Fruit fly (Drosophila melanogaster) whole organism, embryonic: Measurements from ENCODE around the gene galectin.

ENCODE experiments used
- Adf1 ChIP-seq: fragments of 200-800 bp; sonication (Bioruptor generic); IDR thresholded peaks from 2 replicates; pipeline ENCODE4 v1.3.6; 2022; ENCODE audit warnings: missing biosample characterization, missing genetic modification characterization
- Atf-2 ChIP-seq: fragments of 200-800 bp; sonication (Bioruptor generic); optimal IDR thresholded peaks from 2 replicates; lab custom pipeline; 2016; ENCODE audit warnings: missing biosample characterization, missing genetic modification characterization
- Atf6 ChIP-seq: fragments of 200-800 bp; sonication (Bioruptor generic); IDR thresholded peaks from 2 replicates; pipeline ENCODE4 v1.3.6; 2022; ENCODE audit warnings: missing biosample characterization, missing genetic modification characterization
- Awh ChIP-seq: fragments of 200-800 bp; sonication (Bioruptor generic); IDR thresholded peaks from 2 replicates; pipeline ENCODE4, ENCODE4 v1.3.6; 2022; ENCODE audit warnings: missing biosample characterization, missing genetic modification characterization
- Bteb2 ChIP-seq: fragments of 200-800 bp; sonication (Bioruptor generic); optimal IDR thresholded peaks from 2 replicates; lab custom pipeline; 2016; ENCODE audit warnings: missing biosample characterization, missing genetic modification characterization
- CG11504 ChIP-seq: fragments of 200-800 bp; sonication (Bioruptor generic); optimal IDR thresholded peaks from 3 replicates; lab custom pipeline; 2019; ENCODE audit warnings: missing biosample characterization, mild to moderate bottlenecking, missing genetic modification characterization, moderate library complexity
- CG13296 ChIP-seq: fragments of 200-800 bp; sonication (Bioruptor generic); optimal IDR thresholded peaks from 3 replicates; lab custom pipeline; 2018; ENCODE audit warnings: missing biosample characterization, mild to moderate bottlenecking, missing genetic modification characterization
- CG15269 ChIP-seq: fragments of 200-800 bp; sonication (Bioruptor generic); optimal IDR thresholded peaks from 2 replicates; lab custom pipeline; 2018; ENCODE audit warnings: missing biosample characterization, mild to moderate bottlenecking, missing genetic modification characterization, moderate library complexity
- CG15514 ChIP-seq: fragments of 200-800 bp; sonication (Bioruptor generic); optimal IDR thresholded peaks from 3 replicates; lab custom pipeline; 2017; ENCODE audit warnings: missing biosample characterization, missing genetic modification characterization, mild to moderate bottlenecking, moderate library complexity, missing genetic modification reagents
- CG1603 ChIP-seq: fragments of 200-800 bp; sonication (Bioruptor generic); optimal IDR thresholded peaks from 2 replicates; lab custom pipeline; 2019; ENCODE audit warnings: missing biosample characterization, mild to moderate bottlenecking, missing genetic modification characterization, moderate library complexity
- CG1647 ChIP-seq: fragments of 200-800 bp; sonication (Bioruptor generic); optimal IDR thresholded peaks from 3 replicates; lab custom pipeline; 2016; ENCODE audit warnings: missing biosample characterization, missing genetic modification characterization
- CG17912 ChIP-seq: fragments of 200-800 bp; sonication (Bioruptor generic); optimal IDR thresholded peaks from 2 replicates; lab custom pipeline; 2018; ENCODE audit warnings: missing biosample characterization, mild to moderate bottlenecking, missing genetic modification characterization
- CG1792 ChIP-seq: fragments of 200-800 bp; sonication (Bioruptor generic); optimal IDR thresholded peaks from 2 replicates; lab custom pipeline; 2016; ENCODE audit warnings: missing biosample characterization, missing genetic modification characterization
- CG2199 ChIP-seq: fragments of 200-800 bp; sonication (Bioruptor generic); IDR thresholded peaks from 3 replicates; pipeline ENCODE4 v1.3.6; 2022; ENCODE audit warnings: missing biosample characterization, missing genetic modification characterization
- CG2712 ChIP-seq: fragments of 200-800 bp; optimal IDR thresholded peaks from 3 replicates; lab custom pipeline; 2019; ENCODE audit warnings: missing biosample characterization, mild to moderate bottlenecking, missing genetic modification characterization, moderate library complexity
- CG3163 ChIP-seq: fragments of 200-800 bp; sonication (Bioruptor generic); optimal IDR thresholded peaks from 3 replicates; lab custom pipeline; 2016; ENCODE audit warnings: missing biosample characterization, missing genetic modification characterization
- CG32532 ChIP-seq: fragments of 200-800 bp; sonication (Bioruptor generic); IDR thresholded peaks from 2 replicates; pipeline ENCODE4 v1.3.6; 2022; ENCODE audit warnings: missing biosample characterization, missing genetic modification characterization
- CG4730 ChIP-seq: fragments of 200-800 bp; sonication (Bioruptor generic); IDR thresholded peaks from 2 replicates; pipeline ENCODE4 v1.3.6; 2022; ENCODE audit warnings: missing biosample characterization, missing genetic modification characterization
- CG8924 ChIP-seq: fragments of 200-800 bp; optimal IDR thresholded peaks from 3 replicates; lab custom pipeline; 2019; ENCODE audit warnings: missing biosample characterization, mild to moderate bottlenecking, missing genetic modification characterization, moderate library complexity
- CoRest ChIP-seq: fragments of 200-800 bp; sonication (Bioruptor generic); optimal IDR thresholded peaks from 3 replicates; lab custom pipeline; 2018; ENCODE audit warnings: missing biosample characterization, mild to moderate bottlenecking, missing genetic modification characterization, moderate library complexity
- E2f1 ChIP-seq: fragments of 200-800 bp; sonication (Bioruptor generic); IDR thresholded peaks from 2 replicates; pipeline ENCODE4 v1.3.6; 2022; ENCODE audit warnings: missing biosample characterization, missing genetic modification characterization
- Fer1 ChIP-seq: fragments of 200-800 bp; sonication (Bioruptor generic); optimal IDR thresholded peaks from 2 replicates; lab custom pipeline; 2017; ENCODE audit warnings: missing biosample characterization, mild to moderate bottlenecking, missing genetic modification characterization
- HLH54F ChIP-seq: fragments of 200-800 bp; sonication (Bioruptor generic); optimal IDR thresholded peaks from 3 replicates; lab custom pipeline; 2016; ENCODE audit warnings: missing biosample characterization, missing genetic modification characterization
- Hmr ChIP-seq: fragments of 200-800 bp; sonication (Bioruptor generic); optimal IDR thresholded peaks from 3 replicates; lab custom pipeline; 2017; ENCODE audit warnings: mild to moderate bottlenecking, missing biosample characterization, missing genetic modification reagents, missing genetic modification characterization
- Lhr ChIP-seq: fragments of 200-800 bp; sonication (Bioruptor generic); optimal IDR thresholded peaks from 3 replicates; lab custom pipeline; 2017; ENCODE audit warnings: mild to moderate bottlenecking, missing biosample characterization, missing genetic modification reagents, missing genetic modification characterization
- Nf-YA ChIP-seq: fragments of 200-800 bp; sonication (Bioruptor generic); IDR thresholded peaks from 2 replicates; pipeline ENCODE4 v1.3.6; 2022; ENCODE audit warnings: missing biosample characterization, missing genetic modification characterization
- Nf-YC ChIP-seq: fragments of 200-800 bp; optimal IDR thresholded peaks from 3 replicates; lab custom pipeline; 2019; ENCODE audit warnings: missing biosample characterization, mild to moderate bottlenecking, missing genetic modification characterization, moderate library complexity
- Rfx ChIP-seq: fragments of 200-800 bp; sonication (Bioruptor generic); IDR thresholded peaks from 2 replicates; pipeline ENCODE4 v1.3.6; 2022; ENCODE audit warnings: missing biosample characterization, missing genetic modification characterization
- Taf1 ChIP-seq: fragments of 200-800 bp; sonication (Bioruptor generic); IDR thresholded peaks from 2 replicates; pipeline ENCODE4 v1.3.6; 2022; ENCODE audit warnings: missing biosample characterization, missing genetic modification characterization
- Xrp1 ChIP-seq: fragments of 200-800 bp; sonication (Bioruptor generic); IDR thresholded peaks from 2 replicates; pipeline ENCODE4 v1.3.6; 2022; ENCODE audit warnings: missing biosample characterization, missing genetic modification characterization
- ci ChIP-seq: fragments of 200-800 bp; sonication (Bioruptor generic); IDR thresholded peaks from 3 replicates; pipeline ENCODE4 v1.3.6; 2022; ENCODE audit warnings: missing biosample characterization, missing genetic modification characterization
- corto ChIP-seq: fragments of 200-800 bp; sonication (Bioruptor generic); optimal IDR thresholded peaks from 2 replicates; lab custom pipeline; 2016; ENCODE audit warnings: missing biosample characterization, mild to moderate bottlenecking, missing genetic modification characterization, moderate library complexity
- dysf ChIP-seq: fragments of 200-800 bp; sonication (Bioruptor generic); IDR thresholded peaks from 3 replicates; pipeline ENCODE4 v1.3.6; 2022; ENCODE audit warnings: missing biosample characterization, missing genetic modification characterization
- ftz-f1 ChIP-seq: fragments of 200-800 bp; sonication (Bioruptor generic); optimal IDR thresholded peaks from 2 replicates; lab custom pipeline; 2016; ENCODE audit warnings: missing biosample characterization, missing genetic modification characterization
- gcm ChIP-seq: fragments of 200-800 bp; sonication (Bioruptor generic); optimal IDR thresholded peaks from 2 replicates; lab custom pipeline; 2019; ENCODE audit warnings: missing biosample characterization, mild to moderate bottlenecking, missing genetic modification characterization, moderate library complexity
- hbn ChIP-seq: fragments of 200-800 bp; sonication (Bioruptor generic); IDR thresholded peaks from 2 replicates; pipeline ENCODE4 v1.3.6; 2022; ENCODE audit warnings: missing biosample characterization, missing genetic modification characterization; ENCODE audit not compliant: partially characterized antibody
- insv ChIP-seq, 2 experiments: fragments of 200-800 bp; sonication (Bioruptor generic); optimal IDR thresholded peaks; 3 replicates each; lab custom pipeline; 2016 to 2018; ENCODE audit warnings: missing biosample characterization in 2 of 2, missing genetic modification characterization in 2 of 2
- kah ChIP-seq: fragments of 200-800 bp; sonication (Bioruptor generic); optimal IDR thresholded peaks from 2 replicates; lab custom pipeline; 2018; ENCODE audit warnings: missing biosample characterization, mild to moderate bottlenecking, missing genetic modification characterization
- knrl ChIP-seq: fragments of 200-800 bp; sonication (Bioruptor generic); IDR thresholded peaks from 3 replicates; pipeline ENCODE4 v1.3.6; 2022; ENCODE audit warnings: missing biosample characterization, missing genetic modification characterization; ENCODE audit not compliant: partially characterized antibody
- lola ChIP-seq, 3 experiments: fragments of >200 bp in 2 of 3; fragments of 200-800 bp in 1 of 3; sonication (Bioruptor generic) in 1 of 3; optimal IDR thresholded peaks; 2 replicates each; lab custom pipeline; 2017 to 2019; ENCODE audit warnings: missing biosample characterization in 3 of 3, missing genetic modification characterization in 3 of 3, mild to moderate bottlenecking in 1 of 3, moderate library complexity in 1 of 3
- odd ChIP-seq: fragments of 200-800 bp; sonication (Bioruptor generic); optimal IDR thresholded peaks from 2 replicates; lab custom pipeline; 2017; ENCODE audit warnings: missing biosample characterization, mild to moderate bottlenecking, missing genetic modification characterization
- rib ChIP-seq: fragments of 200-800 bp; sonication (Bioruptor generic); IDR thresholded peaks from 2 replicates; pipeline ENCODE4 v1.3.6; 2022; ENCODE audit warnings: missing biosample characterization, missing genetic modification characterization
- sna ChIP-seq: fragments of 200-800 bp; sonication (Bioruptor generic); IDR thresholded peaks from 2 replicates; pipeline ENCODE4 v1.3.6; 2022; ENCODE audit warnings: missing biosample characterization, missing genetic modification characterization; ENCODE audit not compliant: partially characterized antibody
- sob ChIP-seq: fragments of 200-800 bp; sonication (Bioruptor generic); IDR thresholded peaks from 2 replicates; pipeline ENCODE4 v1.3.6; 2022; ENCODE audit warnings: missing biosample characterization, missing genetic modification characterization
- tin ChIP-seq: fragments of 200-800 bp; sonication (Bioruptor generic); optimal IDR thresholded peaks from 3 replicates; lab custom pipeline; 2016; ENCODE audit warnings: missing biosample characterization, missing genetic modification characterization
- z ChIP-seq: fragments of 200-800 bp; sonication (Bioruptor generic); IDR thresholded peaks from 3 replicates; pipeline ENCODE4 v1.3.6; 2022; ENCODE audit warnings: missing biosample characterization, missing genetic modification characterization
- zf30C ChIP-seq: fragments of 200-800 bp; sonication (Bioruptor generic); optimal IDR thresholded peaks from 3 replicates; lab custom pipeline; 2018; ENCODE audit warnings: missing biosample characterization, mild to moderate bottlenecking, missing genetic modification characterization

Gene galectin

dm6 chr2L:66369-67278 lies 4.9 kb upstream of the galectin start, which contains the start of gene dbr (continued):
- peak; percentile 65 for TF ChIP-seq gcm (GFP tag; lab: Kevin White, UChicago)
- peak; percentile 52 for TF ChIP-seq CG3163
- peak; percentile 40 for TF ChIP-seq CG15269
- peak; percentile 50 for TF ChIP-seq CG13296
- no peak for TF ChIP-seq Atf-2 (GFP tag; lab: Kevin White, UChicago)
- TF ChIP-seq CoRest (tag; lab: Kevin White, UChicago), result peak; percentile 58
- peak; percentile 14 for TF ChIP-seq CG15514
- peak; percentile 26; the same call in 1 of the 2 replicates for TF ChIP-seq hbn (GFP tag; lab: Robert Waterston, UW)
- TF ChIP-seq CG1792 (GFP tag; lab: Kevin White, UChicago), result no peak
- TF ChIP-seq dysf (GFP tag; lab: Robert Waterston, UW), result 0 out of 3 replicates have a peak, but pooled peaks have one; percentile 8
- peak; percentile 78 for TF ChIP-seq rib
- TF ChIP-seq Fer1 (GFP tag; lab: Kevin White, UChicago), result peak; percentile 68
- peak; percentile 70 for TF ChIP-seq ftz-f1 (GFP tag; lab: Kevin White, UChicago)
- peak in 1 of 2 experiments; percentile 40 for TF ChIP-seq insv (GFP tag; optimal IDR thresholded peaks at IDR 0.05; lab: Kevin White, UChicago)
- peak in 1 of 3 experiments; percentile 20 for TF ChIP-seq lola (GFP tag; optimal IDR thresholded peaks at IDR 0.05; lab: Kevin White, UChicago)
- TF ChIP-seq CG11504 (tag; lab: Kevin White, UChicago), result peak; percentile 57
- 0 out of 2 replicates have a peak, but pooled peaks have one; percentile 32 for TF ChIP-seq sob (GFP tag; lab: Robert Waterston, UW)
- TF ChIP-seq CG2712 (tag; lab: Kevin White, UChicago), result peak; percentile 17
- TF ChIP-seq ci (GFP tag; lab: Robert Waterston, UW), result peak; percentile 65; the same call in 2 of the 3 replicates
- TF ChIP-seq Atf6, result 0 out of 2 replicates have a peak, but pooled peaks have one; percentile 12
- no peak for TF ChIP-seq Bteb2 (GFP tag; lab: Kevin White, UChicago)
- TF ChIP-seq sna, result peak; percentile 50; the same call in 1 of the 2 replicates
- 0 out of 2 replicates have a peak, but pooled peaks have one; percentile 22 for TF ChIP-seq CG32532 (GFP tag; lab: Robert Waterston, UW)
- TF ChIP-seq Awh (GFP tag; lab: Robert Waterston, UW), result no peak
- TF ChIP-seq odd (GFP tag; lab: Kevin White, UChicago), result peak; percentile 61
- peak; percentile 12 for TF ChIP-seq zf30C (GFP tag; lab: Kevin White, UChicago)
- TF ChIP-seq Hmr, result peak; percentile 29
- TF ChIP-seq Nf-YC, result peak; percentile 53
- no peak for TF ChIP-seq Taf1
- TF ChIP-seq CG8924, result peak; percentile 63
- TF ChIP-seq CG17912, result peak; percentile 50
- TF ChIP-seq Lhr (GFP tag; lab: Kevin White, UChicago), result no peak
- TF ChIP-seq corto, result peak; percentile 32
- peak; percentile 25 for TF ChIP-seq CG1603 (tag; lab: Kevin White, UChicago)
- TF ChIP-seq CG4730, result no peak
- TF ChIP-seq CG2199 (GFP tag; lab: Robert Waterston, UW), result peak; percentile 96
- TF ChIP-seq kah (GFP tag; lab: Kevin White, UChicago), result peak; percentile 26
- TF ChIP-seq Xrp1, result 0 out of 2 replicates have a peak, but pooled peaks have one; percentile 12
- TF ChIP-seq Nf-YA (GFP tag; lab: Robert Waterston, UW), result no peak
- peak; percentile 36; the same call in 1 of the 2 replicates for TF ChIP-seq Adf1 (GFP tag; lab: Robert Waterston, UW)
- TF ChIP-seq z (GFP tag; lab: Robert Waterston, UW), result peak; percentile 79; the same call in 2 of the 3 replicates
- 0 out of 3 replicates have a peak, but pooled peaks have one; percentile 11 for TF ChIP-seq knrl (GFP tag; lab: Robert Waterston, UW)
- TF ChIP-seq Rfx (GFP tag; lab: Robert Waterston, UW), result peak; percentile 52; the same call in 1 of the 2 replicates
- no peak for TF ChIP-seq E2f1
- no peak for TF ChIP-seq tin
- no peak for TF ChIP-seq HLH54F (GFP tag; lab: Kevin White, UChicago)
- TF ChIP-seq CG1647 (GFP tag; lab: Kevin White, UChicago), result no peak
